Fruit fly (Drosophila melanogaster) whole organism, wandering third instar larva: Measurements from ENCODE around the gene CG43185.

Experiments
- Abd-B ChIP-seq: fragments of >200 bp; optimal IDR thresholded peaks from 2 replicates; lab custom pipeline; 2017; ENCODE audit warnings: missing biosample characterization, missing genetic modification characterization
- CG32264 ChIP-seq: fragments of 200-800 bp; sonication (Bioruptor generic); optimal IDR thresholded peaks from 2 replicates; lab custom pipeline; 2016; ENCODE audit warnings: missing biosample characterization, missing genetic modification characterization
- Hnf4 ChIP-seq: fragments of 200-800 bp; sonication (Bioruptor generic); optimal IDR thresholded peaks from 2 replicates; lab custom pipeline; 2016; ENCODE audit warnings: missing biosample characterization, mild to moderate bottlenecking, missing genetic modification characterization
- Jra ChIP-seq: sonication (Bioruptor generic); optimal IDR thresholded peaks from 2 replicates; lab custom pipeline; 2016; ENCODE audit warnings: missing biosample characterization, missing genetic modification characterization
- Myc ChIP-seq: fragments of >200 bp; optimal IDR thresholded peaks from 2 replicates; lab custom pipeline; 2017
- Rel ChIP-seq, 2 experiments: fragments of 200-800 bp; sonication (Bioruptor generic) in 1 of 2; optimal IDR thresholded peaks; 2 replicates in 1 of 2; 3 replicates in 1 of 2; lab custom pipeline; 2016 to 2019; ENCODE audit warnings: mild to moderate bottlenecking in 2 of 2, missing biosample characterization in 2 of 2, missing genetic modification characterization in 2 of 2, moderate library complexity in 1 of 2
- brk ChIP-seq: fragments of 200-800 bp; sonication (Bioruptor generic); optimal IDR thresholded peaks from 2 replicates; lab custom pipeline; 2016; ENCODE audit warnings: missing biosample characterization, mild to moderate bottlenecking, missing genetic modification characterization
- dsf ChIP-seq: sonication (Bioruptor generic); optimal IDR thresholded peaks from 2 replicates; lab custom pipeline; 2016; ENCODE audit warnings: missing biosample characterization, missing genetic modification characterization, borderline replicate concordance
- fru ChIP-seq: fragments of 200-800 bp; sonication (Bioruptor generic); optimal IDR thresholded peaks from 3 replicates; lab custom pipeline; 2016; ENCODE audit warnings: missing biosample characterization, mild to moderate bottlenecking, missing genetic modification characterization
- h ChIP-seq: fragments of 200-800 bp; sonication (Bioruptor generic); optimal IDR thresholded peaks from 3 replicates; lab custom pipeline; 2016; ENCODE audit warnings: missing biosample characterization, mild to moderate bottlenecking, missing genetic modification characterization
- jim ChIP-seq: fragments of 175-275, 200-325 bp; sonication (Bioruptor generic); optimal IDR thresholded peaks from 2 replicates; lab custom pipeline; 2016; ENCODE audit warnings: missing biosample characterization, mild to moderate bottlenecking, missing genetic modification characterization
- lola ChIP-seq: fragments of >200 bp; optimal IDR thresholded peaks from 2 replicates; lab custom pipeline; 2017; ENCODE audit warnings: missing biosample characterization, missing genetic modification characterization
- psq ChIP-seq: fragments of 200-800 bp; sonication (Bioruptor generic); optimal IDR thresholded peaks from 3 replicates; lab custom pipeline; 2017; ENCODE audit warnings: missing biosample characterization, mild to moderate bottlenecking, missing genetic modification characterization, moderate library complexity

dm6 chr2L:5866791-5867190 is 17.9 kb upstream of the CG43185 start:
- TF ChIP-seq brk (GFP tag; lab: Kevin White, UChicago), result no peak
- no peak for TF ChIP-seq jim (GFP tag; lab: Kevin White, UChicago)
- TF ChIP-seq psq (GFP tag; lab: Kevin White, UChicago), result no peak
- TF ChIP-seq Rel (GFP tag; optimal IDR thresholded peaks at IDR 0.05; lab: Kevin White, UChicago), result no peak
- no peak for TF ChIP-seq Rel (tag; optimal IDR thresholded peaks at IDR 0.05; lab: Kevin White, UChicago)
- no peak for TF ChIP-seq Hnf4 (GFP tag; lab: Kevin White, UChicago)
- no peak for TF ChIP-seq h (GFP tag; lab: Kevin White, UChicago)
- no peak for TF ChIP-seq Jra (GFP tag; lab: Kevin White, UChicago)
- no peak for TF ChIP-seq CG32264 (GFP tag; lab: Kevin White, UChicago)
- TF ChIP-seq fru (GFP tag; lab: Kevin White, UChicago), result no peak
- no peak for TF ChIP-seq Abd-B (GFP tag; lab: Kevin White, UChicago)
- no peak for TF ChIP-seq Myc (lab: Kevin White, UChicago)
- TF ChIP-seq dsf (GFP tag; lab: Kevin White, UChicago), result no peak
- no peak for TF ChIP-seq lola (GFP tag; lab: Kevin White, UChicago)
